Fruit fly (Drosophila melanogaster) whole organism, embryonic: Measurements from ENCODE around the gene CG4393.

Experiments
- Blimp-1 ChIP-seq: fragments of 200-800 bp; sonication (Bioruptor generic); optimal IDR thresholded peaks from 3 replicates; lab custom pipeline; 2018; ENCODE audit warnings: missing biosample characterization, missing genetic modification characterization, mild to moderate bottlenecking, moderate library complexity, missing genetic modification reagents
- CG10147 ChIP-seq: fragments of 200-800 bp; sonication (Bioruptor generic); optimal IDR thresholded peaks from 2 replicates; lab custom pipeline; 2019; ENCODE audit warnings: missing biosample characterization, mild to moderate bottlenecking, missing genetic modification characterization, moderate library complexity
- CG10209 ChIP-seq: fragments of 200-800 bp; sonication (Bioruptor generic); optimal IDR thresholded peaks from 3 replicates; lab custom pipeline; 2017; ENCODE audit warnings: missing biosample characterization, mild to moderate bottlenecking, missing genetic modification characterization, missing genetic modification reagents
- CG1024 ChIP-seq: fragments of 200-800 bp; sonication (Bioruptor generic); IDR thresholded peaks from 2 replicates; pipeline ENCODE4 v1.3.6; 2022; ENCODE audit warnings: missing biosample characterization, missing genetic modification characterization
- CG11398 ChIP-seq: fragments of 200-800 bp; sonication (Bioruptor generic); optimal IDR thresholded peaks from 2 replicates; lab custom pipeline; 2016; ENCODE audit warnings: missing biosample characterization, missing genetic modification characterization
- CG11560 ChIP-seq: fragments of 200-800 bp; sonication (Bioruptor generic); IDR thresholded peaks from 3 replicates; pipeline ENCODE4 v1.3.6; 2022; ENCODE audit warnings: missing biosample characterization, missing genetic modification characterization
- CG11696 ChIP-seq: fragments of 200-800 bp; sonication (Bioruptor generic); IDR thresholded peaks from 2 replicates; pipeline ENCODE4 v1.3.6; 2022; ENCODE audit warnings: missing biosample characterization, missing genetic modification characterization
- CG12104 ChIP-seq: fragments of 200-800 bp; sonication (Bioruptor generic); optimal IDR thresholded peaks from 3 replicates; lab custom pipeline; 2016; ENCODE audit warnings: missing biosample characterization, missing genetic modification characterization
- CG12236 ChIP-seq: fragments of 200-800 bp; sonication (Bioruptor generic); optimal IDR thresholded peaks from 2 replicates; lab custom pipeline; 2016; ENCODE audit warnings: missing biosample characterization, missing genetic modification characterization
- CG12659 ChIP-seq: fragments of 200-800 bp; sonication (Bioruptor generic); optimal IDR thresholded peaks from 3 replicates; lab custom pipeline; 2017; ENCODE audit warnings: mild to moderate bottlenecking, missing biosample characterization, missing genetic modification reagents, missing genetic modification characterization
- CG14965 ChIP-seq: fragments of 200-800 bp; sonication (Bioruptor generic); optimal IDR thresholded peaks from 2 replicates; lab custom pipeline; 2016; ENCODE audit warnings: missing biosample characterization, missing genetic modification characterization, borderline replicate concordance
- CG1603 ChIP-seq: fragments of 200-800 bp; sonication (Bioruptor generic); optimal IDR thresholded peaks from 2 replicates; lab custom pipeline; 2019; ENCODE audit warnings: missing biosample characterization, mild to moderate bottlenecking, missing genetic modification characterization, moderate library complexity
- CG2129 ChIP-seq: fragments of 200-800 bp; sonication (Bioruptor generic); IDR thresholded peaks from 2 replicates; pipeline ENCODE4 v1.3.6; 2022; ENCODE audit warnings: missing biosample characterization, missing genetic modification characterization; ENCODE audit not compliant: partially characterized antibody
- CG30020 ChIP-seq: fragments of 200-800 bp; optimal IDR thresholded peaks from 2 replicates; lab custom pipeline; 2019; ENCODE audit warnings: missing biosample characterization, mild to moderate bottlenecking, missing genetic modification characterization, moderate library complexity
- CG34376 ChIP-seq: fragments of 200-800 bp; sonication (Bioruptor generic); optimal IDR thresholded peaks from 2 replicates; lab custom pipeline; 2018; ENCODE audit warnings: missing biosample characterization, mild to moderate bottlenecking, missing genetic modification characterization
- CG8290 ChIP-seq, 3 experiments: fragments of 200-800 bp; sonication (Bioruptor generic); optimal IDR thresholded peaks; 2 replicates each; lab custom pipeline; 2016 to 2019; ENCODE audit warnings: missing biosample characterization in 3 of 3, missing genetic modification characterization in 3 of 3, mild to moderate bottlenecking in 2 of 3, moderate library complexity in 1 of 3
- CG8388 ChIP-seq: fragments of 200-800 bp; sonication (Bioruptor generic); optimal IDR thresholded peaks from 2 replicates; lab custom pipeline; 2019; ENCODE audit warnings: missing biosample characterization, mild to moderate bottlenecking, missing genetic modification characterization, moderate library complexity
- CrebB ChIP-seq: fragments of 200-800 bp; sonication (Bioruptor generic); optimal IDR thresholded peaks from 3 replicates; lab custom pipeline; 2018; ENCODE audit warnings: missing biosample characterization, mild to moderate bottlenecking, missing genetic modification characterization
- Dfd ChIP-seq, 2 experiments: fragments of >200 bp; optimal IDR thresholded peaks; 2 replicates each; lab custom pipeline; 2017; ENCODE audit warnings: missing biosample characterization in 2 of 2, missing genetic modification characterization in 2 of 2
- Dip2 ChIP-seq: fragments of 200-800 bp; sonication (Bioruptor generic); IDR thresholded peaks from 2 replicates; pipeline ENCODE4 v1.3.6; 2022; ENCODE audit warnings: missing biosample characterization, missing genetic modification characterization
- ERR ChIP-seq: fragments of 200-800 bp; sonication (Bioruptor generic); optimal IDR thresholded peaks from 2 replicates; lab custom pipeline; 2016; ENCODE audit warnings: missing biosample characterization, missing genetic modification characterization
- Ets65A ChIP-seq: fragments of 200-800 bp; sonication (Bioruptor generic); peaks from one replicate; lab custom pipeline; 2016; ENCODE audit warnings: missing biosample characterization, missing genetic modification characterization
- Fer1 ChIP-seq: fragments of 200-800 bp; sonication (Bioruptor generic); optimal IDR thresholded peaks from 2 replicates; lab custom pipeline; 2017; ENCODE audit warnings: missing biosample characterization, mild to moderate bottlenecking, missing genetic modification characterization
- Fer3 ChIP-seq: fragments of 200-800 bp; sonication (Bioruptor generic); optimal IDR thresholded peaks from 2 replicates; lab custom pipeline; 2018; ENCODE audit warnings: missing biosample characterization, mild to moderate bottlenecking, missing genetic modification characterization, moderate library complexity
- GATAe ChIP-seq: fragments of 200-800 bp; sonication (Bioruptor generic); conservative IDR thresholded peaks from 2 replicates; pipeline ENCODE4 v1.3.6; 2022; ENCODE audit warnings: missing biosample characterization, missing genetic modification characterization
- Lpt ChIP-seq: fragments of >200 bp; optimal IDR thresholded peaks from 2 replicates; lab custom pipeline; 2018; ENCODE audit warnings: missing biosample characterization, missing genetic modification characterization
- NC2β ChIP-seq: fragments of 200-800 bp; sonication (Bioruptor generic); optimal IDR thresholded peaks from 2 replicates; lab custom pipeline; 2016; ENCODE audit warnings: missing biosample characterization, missing genetic modification characterization
- NFAT ChIP-seq: fragments of 200-800 bp; sonication (Bioruptor generic); IDR thresholded peaks from 2 replicates; pipeline ENCODE4 v1.3.6; 2022; ENCODE audit warnings: missing biosample characterization, missing genetic modification characterization
- NK7.1 ChIP-seq: fragments of 200-800 bp; sonication (Bioruptor generic); optimal IDR thresholded peaks from 3 replicates; lab custom pipeline; 2016; ENCODE audit warnings: missing biosample characterization, missing genetic modification characterization
- Nf-YA ChIP-seq: fragments of 200-800 bp; sonication (Bioruptor generic); IDR thresholded peaks from 2 replicates; pipeline ENCODE4 v1.3.6; 2022; ENCODE audit warnings: missing biosample characterization, missing genetic modification characterization
- Ravus ChIP-seq: fragments of 200-800 bp; sonication (Bioruptor generic); IDR thresholded peaks from 2 replicates; pipeline ENCODE4 v1.3.6; 2022; ENCODE audit warnings: missing biosample characterization, missing genetic modification characterization
- Spps ChIP-seq: fragments of 200-800 bp; sonication (Bioruptor generic); optimal IDR thresholded peaks from 2 replicates; lab custom pipeline; 2018; ENCODE audit warnings: missing biosample characterization, mild to moderate bottlenecking, missing genetic modification characterization
- Stat92E ChIP-seq, 3 experiments: fragments of >200 bp in 2 of 3; fragments of 200-800 bp in 1 of 3; sonication (Bioruptor generic) in 1 of 3; optimal IDR thresholded peaks; 2 replicates each; lab custom pipeline; 2017 to 2019; ENCODE audit warnings: missing biosample characterization in 3 of 3, missing genetic modification characterization in 3 of 3, mild to moderate bottlenecking in 1 of 3, moderate library complexity in 1 of 3
- cg ChIP-seq: fragments of 200-800 bp; sonication (Bioruptor generic); optimal IDR thresholded peaks from 3 replicates; lab custom pipeline; 2019; ENCODE audit warnings: missing biosample characterization, mild to moderate bottlenecking, missing genetic modification characterization, moderate library complexity
- cwo ChIP-seq: fragments of 200-800 bp; sonication (Bioruptor generic); optimal IDR thresholded peaks from 3 replicates; lab custom pipeline; 2017; ENCODE audit warnings: missing biosample characterization, missing genetic modification characterization, mild to moderate bottlenecking, moderate library complexity, missing genetic modification reagents
- dpn ChIP-seq, 2 experiments: fragments of 200-800 bp; sonication (Bioruptor generic); optimal IDR thresholded peaks; 3 replicates each; lab custom pipeline; 2016; ENCODE audit warnings: missing biosample characterization in 2 of 2, missing genetic modification characterization in 2 of 2
- emc ChIP-seq: fragments of 200-800 bp; sonication (Bioruptor generic); optimal IDR thresholded peaks from 2 replicates; lab custom pipeline; 2016; ENCODE audit warnings: missing biosample characterization, missing genetic modification characterization
- ftz-f1 ChIP-seq: fragments of 200-800 bp; sonication (Bioruptor generic); optimal IDR thresholded peaks from 2 replicates; lab custom pipeline; 2016; ENCODE audit warnings: missing biosample characterization, missing genetic modification characterization
- fu2 ChIP-seq: fragments of 200-800 bp; sonication (Bioruptor generic); optimal IDR thresholded peaks from 2 replicates; lab custom pipeline; 2016; ENCODE audit warnings: missing biosample characterization, missing genetic modification characterization
- gcm2 ChIP-seq: fragments of 200-800 bp; sonication (Bioruptor generic); optimal IDR thresholded peaks from 2 replicates; lab custom pipeline; 2016; ENCODE audit warnings: missing biosample characterization, missing genetic modification characterization
- gro ChIP-seq: fragments of 200-800 bp; sonication (Bioruptor generic); optimal IDR thresholded peaks from 2 replicates; lab custom pipeline; 2016; ENCODE audit warnings: missing biosample characterization, missing genetic modification characterization
- hkb ChIP-seq, 2 experiments: fragments of 200-800 bp in 1 of 2; fragments of >200 bp in 1 of 2; sonication (Bioruptor generic) in 1 of 2; IDR thresholded peaks in 1 of 2; optimal IDR thresholded peaks in 1 of 2; 2 replicates each; pipeline versions ENCODE4 v1.3.6 to Lab custom; 2017 to 2022; ENCODE audit warnings: missing biosample characterization in 1 of 2, missing genetic modification characterization in 1 of 2
- nerfin-2 ChIP-seq: fragments of 200-800 bp; sonication (Bioruptor generic); IDR thresholded peaks from 2 replicates; pipeline ENCODE4 v1.3.6; 2022; ENCODE audit warnings: missing biosample characterization, missing genetic modification characterization; ENCODE audit not compliant: partially characterized antibody
- org-1 ChIP-seq: fragments of 200-800 bp; sonication (Bioruptor generic); optimal IDR thresholded peaks from 2 replicates; lab custom pipeline; 2017; ENCODE audit warnings: missing biosample characterization, missing genetic modification characterization
- p53 ChIP-seq: fragments of 200-800 bp; sonication (Bioruptor generic); optimal IDR thresholded peaks from 2 replicates; lab custom pipeline; 2016; ENCODE audit warnings: missing biosample characterization, missing genetic modification characterization
- psq ChIP-seq: fragments of 200-800 bp; sonication (Bioruptor generic); optimal IDR thresholded peaks from 2 replicates; lab custom pipeline; 2017; ENCODE audit warnings: missing biosample characterization, missing genetic modification characterization
- unpg ChIP-seq: fragments of 200-800 bp; sonication (Bioruptor generic); optimal IDR thresholded peaks from 3 replicates; lab custom pipeline; 2018; ENCODE audit warnings: missing biosample characterization, mild to moderate bottlenecking, missing genetic modification characterization, moderate library complexity
- wdn ChIP-seq: fragments of 200-800 bp; sonication (Bioruptor generic); IDR thresholded peaks from 2 replicates; pipeline ENCODE4 v1.3.6; 2022; ENCODE audit warnings: missing biosample characterization, missing genetic modification characterization

Gene CG4393

dm6 chr3R:23355829-23356738 lies 28.5 kb downstream of the CG4393 start, which contains the start of the genes ATPsynCF6 and Sec13 (continued):
- TF ChIP-seq CG2129 (peak; percentile 87), nerfin-2 (peak; percentile 87), org-1 (GFP tag; lab: Kevin White, UChicago) (no peak), Stat92E (GFP tag; optimal IDR thresholded peaks at IDR 0.05; lab: Kevin White, UChicago) (no peak), CG10147 (GFP tag; lab: Kevin White, UChicago) (peak; percentile 60), Lpt (no peak), Dfd (GFP tag; optimal IDR thresholded peaks at IDR 0.05; lab: Kevin White, UChicago) (no peak), CG12236 (GFP tag; lab: Kevin White, UChicago) (no peak), CG8388 (GFP tag; lab: Kevin White, UChicago) (peak; percentile 32), Fer1 (GFP tag; lab: Kevin White, UChicago) (peak; percentile 44), gcm2 (GFP tag; lab: Kevin White, UChicago) (no peak), gro (peak; percentile 53), CrebB (no peak), CG8290 (GFP tag; optimal IDR thresholded peaks at IDR 0.05; lab: Kevin White, UChicago) (peak; percentile 22), CG8290 (tag; optimal IDR thresholded peaks at IDR 0.05; lab: Kevin White, UChicago) (peak; percentile 2 to 19), ERR (GFP tag; lab: Kevin White, UChicago) (no peak), wdn (GFP tag; lab: Robert Waterston, UW) (no peak), CG12104 (peak; percentile 73), CG10209 (peak; percentile 27), NC2β (GFP tag; lab: Kevin White, UChicago) (no peak), Spps (no peak), ftz-f1 (GFP tag; lab: Kevin White, UChicago) (no peak), p53 (GFP tag; lab: Kevin White, UChicago) (no peak), NK7.1 (peak; percentile 2), CG11398 (GFP tag; lab: Kevin White, UChicago) (no peak), CG1603 (tag; lab: Kevin White, UChicago) (peak; percentile 42), CG1024 (GFP tag; lab: Robert Waterston, UW) (no peak), fu2 (GFP tag; lab: Kevin White, UChicago) (no peak), Ets65A (GFP tag; lab: Kevin White, UChicago) (no peak), CG11560 (no peak), Nf-YA (GFP tag; lab: Robert Waterston, UW) (no peak), CG14965 (GFP tag; lab: Kevin White, UChicago) (no peak), GATAe (GFP tag; lab: Robert Waterston, UW) (no peak), Blimp-1 (GFP tag; lab: Kevin White, UChicago) (peak; percentile 56), CG11696 (no peak), emc (GFP tag; lab: Kevin White, UChicago) (no peak), CG12659 (GFP tag; lab: Kevin White, UChicago) (peak; percentile 54), NFAT (GFP tag; lab: Robert Waterston, UW) (peak; percentile 69; the same call in 1 of the 2 replicates), unpg (GFP tag; lab: Kevin White, UChicago) (peak; percentile 46), Ravus (GFP tag; lab: Robert Waterston, UW) (no peak), Fer3 (tag; lab: Kevin White, UChicago) (peak; percentile 60), CG30020 (tag; lab: Kevin White, UChicago) (peak; percentile 40), dpn (GFP tag; optimal IDR thresholded peaks at IDR 0.05; lab: Kevin White, UChicago) (peak; percentile 14 to 29), CG34376 (peak; percentile 19), hkb (optimal IDR thresholded peaks at IDR 0.05; lab: Kevin White, UChicago) (no peak), hkb (GFP tag; IDR thresholded peaks at IDR 0.05; lab: Robert Waterston, UW) (peak; percentile 32; the same call in 1 of the 2 replicates), cwo (GFP tag; lab: Kevin White, UChicago) (peak; percentile 33), Dip2 (no peak), cg (GFP tag; lab: Kevin White, UChicago) (no peak), psq (GFP tag; lab: Kevin White, UChicago) (no peak)
